Fruit fly (Drosophila melanogaster) whole organism, embryonic: Measurements from ENCODE around the gene Cow.
A peak's percentile ranks its signal among the peaks of the same experiment; 100 is the strongest.

Experiments used
- ATbp ChIP-seq: fragments of 200-800 bp; sonication (Bioruptor generic); optimal IDR thresholded peaks from 2 replicates; lab custom pipeline; 2017; ENCODE audit warnings: missing biosample characterization, mild to moderate bottlenecking, missing genetic modification characterization, missing genetic modification reagents
- Asciz ChIP-seq: fragments of 200-800 bp; sonication (Bioruptor generic); optimal IDR thresholded peaks from 2 replicates; lab custom pipeline; 2017; ENCODE audit warnings: missing biosample characterization, mild to moderate bottlenecking, missing genetic modification characterization, missing genetic modification reagents
- CG10431 ChIP-seq: fragments of 200-800 bp; sonication (Bioruptor generic); optimal IDR thresholded peaks from 3 replicates; lab custom pipeline; 2018; ENCODE audit warnings: missing biosample characterization, mild to moderate bottlenecking, missing genetic modification characterization
- CG11560 ChIP-seq: fragments of 200-800 bp; sonication (Bioruptor generic); IDR thresholded peaks from 3 replicates; pipeline ENCODE4 v1.3.6; 2022; ENCODE audit warnings: missing biosample characterization, missing genetic modification characterization
- CG13424 ChIP-seq: fragments of 200-800 bp; sonication (Bioruptor generic); optimal IDR thresholded peaks from 2 replicates; lab custom pipeline; 2019; ENCODE audit warnings: missing biosample characterization, mild to moderate bottlenecking, missing genetic modification characterization, moderate library complexity
- CG15269 ChIP-seq: fragments of 200-800 bp; sonication (Bioruptor generic); optimal IDR thresholded peaks from 2 replicates; lab custom pipeline; 2018; ENCODE audit warnings: missing biosample characterization, mild to moderate bottlenecking, missing genetic modification characterization, moderate library complexity
- CG17359 ChIP-seq: fragments of 200-800 bp; sonication (Bioruptor generic); optimal IDR thresholded peaks from 3 replicates; lab custom pipeline; 2018; ENCODE audit warnings: missing biosample characterization, mild to moderate bottlenecking, missing genetic modification characterization, moderate library complexity
- CG2199 ChIP-seq: fragments of 200-800 bp; sonication (Bioruptor generic); IDR thresholded peaks from 3 replicates; pipeline ENCODE4 v1.3.6; 2022; ENCODE audit warnings: missing biosample characterization, missing genetic modification characterization
- CG2678 ChIP-seq: fragments of 200-800 bp; sonication (Bioruptor generic); optimal IDR thresholded peaks from 3 replicates; lab custom pipeline; 2019; ENCODE audit warnings: missing biosample characterization, mild to moderate bottlenecking, missing genetic modification characterization, moderate library complexity
- CG31388 ChIP-seq: fragments of 200-800 bp; sonication (Bioruptor generic); optimal IDR thresholded peaks from 2 replicates; lab custom pipeline; 2016; ENCODE audit warnings: missing biosample characterization, missing genetic modification characterization
- CG32772 ChIP-seq: fragments of 200-800 bp; sonication (Bioruptor generic); IDR thresholded peaks from 2 replicates; pipeline ENCODE4 v1.3.6; 2022; ENCODE audit warnings: missing biosample characterization, missing genetic modification characterization
- CG3281 ChIP-seq: fragments of 200-800 bp; sonication (Bioruptor generic); optimal IDR thresholded peaks from 3 replicates; lab custom pipeline; 2017; ENCODE audit warnings: missing biosample characterization, mild to moderate bottlenecking, missing genetic modification characterization
- CG6791 ChIP-seq: fragments of 200-800 bp; sonication (Bioruptor generic); IDR thresholded peaks from 3 replicates; pipeline ENCODE4 v1.3.6; 2022; ENCODE audit warnings: missing biosample characterization, missing genetic modification characterization; ENCODE audit not compliant: partially characterized antibody
- CG7357 ChIP-seq: fragments of 200-800 bp; sonication (Bioruptor generic); IDR thresholded peaks from 3 replicates; pipeline ENCODE4 v1.3.6; 2022; ENCODE audit warnings: missing biosample characterization, missing genetic modification characterization
- CG7745 ChIP-seq: fragments of 200-800 bp; sonication (Bioruptor generic); optimal IDR thresholded peaks from 2 replicates; lab custom pipeline; 2018; ENCODE audit warnings: missing biosample characterization, mild to moderate bottlenecking, missing genetic modification characterization, moderate library complexity
- CG9817 ChIP-seq: fragments of 200-800 bp; sonication (Bioruptor generic); optimal IDR thresholded peaks from 2 replicates; lab custom pipeline; 2018; ENCODE audit warnings: missing biosample characterization, mild to moderate bottlenecking, missing genetic modification characterization, moderate library complexity
- CTCF ChIP-seq: fragments of 200-800 bp; sonication (Bioruptor generic); optimal IDR thresholded peaks from 2 replicates; lab custom pipeline; 2017; ENCODE audit warnings: missing biosample characterization, mild to moderate bottlenecking, missing genetic modification characterization, moderate library complexity
- E2f1 ChIP-seq: fragments of 200-800 bp; sonication (Bioruptor generic); IDR thresholded peaks from 2 replicates; pipeline ENCODE4 v1.3.6; 2022; ENCODE audit warnings: missing biosample characterization, missing genetic modification characterization
- ERR ChIP-seq: fragments of 200-800 bp; sonication (Bioruptor generic); optimal IDR thresholded peaks from 2 replicates; lab custom pipeline; 2016; ENCODE audit warnings: missing biosample characterization, missing genetic modification characterization
- Fer1 ChIP-seq: fragments of 200-800 bp; sonication (Bioruptor generic); optimal IDR thresholded peaks from 2 replicates; lab custom pipeline; 2017; ENCODE audit warnings: missing biosample characterization, mild to moderate bottlenecking, missing genetic modification characterization
- Gsc ChIP-seq: fragments of 200-800 bp; sonication (Bioruptor generic); IDR thresholded peaks from 2 replicates; pipeline ENCODE4 v1.3.6; 2022; ENCODE audit warnings: missing biosample characterization, missing genetic modification characterization
- Lhr ChIP-seq: fragments of 200-800 bp; sonication (Bioruptor generic); optimal IDR thresholded peaks from 3 replicates; lab custom pipeline; 2017; ENCODE audit warnings: mild to moderate bottlenecking, missing biosample characterization, missing genetic modification reagents, missing genetic modification characterization
- Lim3 ChIP-seq: fragments of 200-800 bp; sonication (Bioruptor generic); IDR thresholded peaks from 2 replicates; pipeline ENCODE4 v1.3.6; 2022; ENCODE audit warnings: missing biosample characterization, missing genetic modification characterization
- Lpt ChIP-seq: fragments of >200 bp; optimal IDR thresholded peaks from 2 replicates; lab custom pipeline; 2018; ENCODE audit warnings: missing biosample characterization, missing genetic modification characterization
- Mes4 ChIP-seq: fragments of 200-800 bp; sonication (Bioruptor generic); optimal IDR thresholded peaks from 2 replicates; lab custom pipeline; 2016; ENCODE audit warnings: missing biosample characterization, missing genetic modification characterization
- Oli ChIP-seq: fragments of 200-800 bp; sonication (Bioruptor generic); optimal IDR thresholded peaks from 2 replicates; lab custom pipeline; 2018; ENCODE audit warnings: missing biosample characterization, mild to moderate bottlenecking, missing genetic modification characterization, moderate library complexity
- Ravus ChIP-seq: fragments of 200-800 bp; sonication (Bioruptor generic); IDR thresholded peaks from 2 replicates; pipeline ENCODE4 v1.3.6; 2022; ENCODE audit warnings: missing biosample characterization, missing genetic modification characterization
- Rfx ChIP-seq: fragments of 200-800 bp; sonication (Bioruptor generic); IDR thresholded peaks from 2 replicates; pipeline ENCODE4 v1.3.6; 2022; ENCODE audit warnings: missing biosample characterization, missing genetic modification characterization
- Sry-β ChIP-seq: fragments of 200-800 bp; sonication (Bioruptor generic); optimal IDR thresholded peaks from 2 replicates; lab custom pipeline; 2018; ENCODE audit warnings: missing biosample characterization, mild to moderate bottlenecking, missing genetic modification characterization, moderate library complexity
- abd-A ChIP-seq: fragments of 200-800 bp; sonication (Bioruptor generic); optimal IDR thresholded peaks from 3 replicates; lab custom pipeline; 2019; ENCODE audit warnings: missing biosample characterization, mild to moderate bottlenecking, missing genetic modification characterization, moderate library complexity
- aop ChIP-seq: fragments of 200-800 bp; sonication (Bioruptor generic); IDR thresholded peaks from 2 replicates; pipeline ENCODE4 v1.3.6; 2022; ENCODE audit warnings: missing biosample characterization, missing genetic modification characterization
- ase ChIP-seq: fragments of 200-800 bp; sonication (Bioruptor generic); IDR thresholded peaks from 3 replicates; pipeline ENCODE4 v1.3.6; 2022; ENCODE audit warnings: missing biosample characterization, missing genetic modification characterization
- ash1 ChIP-seq: fragments of 200-800 bp; sonication (Bioruptor generic); optimal IDR thresholded peaks from 2 replicates; lab custom pipeline; 2018; ENCODE audit warnings: missing biosample characterization, mild to moderate bottlenecking, missing genetic modification characterization
- bcd ChIP-seq: fragments of 200-800 bp; sonication (Bioruptor generic); optimal IDR thresholded peaks from 2 replicates; lab custom pipeline; 2017; ENCODE audit warnings: missing biosample characterization, mild to moderate bottlenecking, missing genetic modification characterization
- bowl ChIP-seq: fragments of 200-800 bp; sonication (Bioruptor generic); IDR thresholded peaks from 2 replicates; pipeline ENCODE4 v1.3.6; 2022; ENCODE audit warnings: missing biosample characterization, missing genetic modification characterization
- cad ChIP-seq: fragments of >200 bp; optimal IDR thresholded peaks from 2 replicates; lab custom pipeline; 2017; ENCODE audit warnings: missing biosample characterization, missing genetic modification characterization
- croc ChIP-seq: fragments of 200-800 bp; sonication (Bioruptor generic); conservative IDR thresholded peaks from 3 replicates; pipeline ENCODE4 v1.3.6; 2022; ENCODE audit warnings: missing biosample characterization, missing genetic modification characterization
- cwo ChIP-seq: fragments of 200-800 bp; sonication (Bioruptor generic); optimal IDR thresholded peaks from 3 replicates; lab custom pipeline; 2017; ENCODE audit warnings: missing biosample characterization, missing genetic modification characterization, mild to moderate bottlenecking, moderate library complexity, missing genetic modification reagents
- dmrt11E ChIP-seq: fragments of 200-800 bp; sonication (Bioruptor generic); optimal IDR thresholded peaks from 3 replicates; lab custom pipeline; 2018; ENCODE audit warnings: missing biosample characterization, mild to moderate bottlenecking, missing genetic modification characterization, moderate library complexity
- inv ChIP-seq: fragments of 200-800 bp; sonication (Bioruptor generic); IDR thresholded peaks from 2 replicates; pipeline ENCODE4 v1.3.6; 2022; ENCODE audit warnings: missing biosample characterization, missing genetic modification characterization; ENCODE audit not compliant: partially characterized antibody
- kah ChIP-seq: fragments of 200-800 bp; sonication (Bioruptor generic); optimal IDR thresholded peaks from 2 replicates; lab custom pipeline; 2018; ENCODE audit warnings: missing biosample characterization, mild to moderate bottlenecking, missing genetic modification characterization
- nmo ChIP-seq: fragments of 200-800 bp; sonication (Bioruptor generic); optimal IDR thresholded peaks from 2 replicates; lab custom pipeline; 2018; ENCODE audit warnings: missing biosample characterization, mild to moderate bottlenecking, missing genetic modification characterization, moderate library complexity
- pho ChIP-seq: fragments of 200-800 bp; sonication (Bioruptor generic); optimal IDR thresholded peaks from 2 replicates; lab custom pipeline; 2016; ENCODE audit warnings: missing biosample characterization, missing genetic modification characterization
- psq ChIP-seq: fragments of 200-800 bp; sonication (Bioruptor generic); optimal IDR thresholded peaks from 2 replicates; lab custom pipeline; 2017; ENCODE audit warnings: missing biosample characterization, missing genetic modification characterization
- pzg ChIP-seq: fragments of 200-800 bp; sonication (Bioruptor generic); optimal IDR thresholded peaks from 3 replicates; lab custom pipeline; 2018; ENCODE audit warnings: missing biosample characterization, mild to moderate bottlenecking, missing genetic modification characterization, moderate library complexity
- slbo ChIP-seq: fragments of 200-800 bp; sonication (Bioruptor generic); IDR thresholded peaks from 2 replicates; pipeline ENCODE4 v1.3.6; 2022; ENCODE audit warnings: missing biosample characterization, missing genetic modification characterization
- slou ChIP-seq: fragments of 200-800 bp; sonication (Bioruptor generic); optimal IDR thresholded peaks from 3 replicates; lab custom pipeline; 2016; ENCODE audit warnings: missing biosample characterization, missing genetic modification characterization
- slp2 ChIP-seq: fragments of 200-800 bp; sonication (Bioruptor generic); optimal IDR thresholded peaks from 2 replicates; lab custom pipeline; 2016; ENCODE audit warnings: missing biosample characterization, missing genetic modification characterization
- sob ChIP-seq: fragments of 200-800 bp; sonication (Bioruptor generic); IDR thresholded peaks from 2 replicates; pipeline ENCODE4 v1.3.6; 2022; ENCODE audit warnings: missing biosample characterization, missing genetic modification characterization
- tap ChIP-seq: fragments of 200-800 bp; optimal IDR thresholded peaks from 3 replicates; lab custom pipeline; 2019; ENCODE audit warnings: missing biosample characterization, mild to moderate bottlenecking, missing genetic modification characterization, moderate library complexity
- ttk ChIP-seq: fragments of 200-800 bp; sonication (Bioruptor generic); IDR thresholded peaks from 2 replicates; pipeline ENCODE4 v2.1.2; 2022; ENCODE audit warnings: missing biosample characterization, missing genetic modification characterization
- zen2 ChIP-seq: fragments of 200-800 bp; sonication (Bioruptor generic); IDR thresholded peaks from 3 replicates; pipeline ENCODE4 v1.3.6; 2022; ENCODE audit warnings: missing biosample characterization, missing genetic modification characterization; ENCODE audit not compliant: partially characterized antibody

Gene Cow

DNA sequence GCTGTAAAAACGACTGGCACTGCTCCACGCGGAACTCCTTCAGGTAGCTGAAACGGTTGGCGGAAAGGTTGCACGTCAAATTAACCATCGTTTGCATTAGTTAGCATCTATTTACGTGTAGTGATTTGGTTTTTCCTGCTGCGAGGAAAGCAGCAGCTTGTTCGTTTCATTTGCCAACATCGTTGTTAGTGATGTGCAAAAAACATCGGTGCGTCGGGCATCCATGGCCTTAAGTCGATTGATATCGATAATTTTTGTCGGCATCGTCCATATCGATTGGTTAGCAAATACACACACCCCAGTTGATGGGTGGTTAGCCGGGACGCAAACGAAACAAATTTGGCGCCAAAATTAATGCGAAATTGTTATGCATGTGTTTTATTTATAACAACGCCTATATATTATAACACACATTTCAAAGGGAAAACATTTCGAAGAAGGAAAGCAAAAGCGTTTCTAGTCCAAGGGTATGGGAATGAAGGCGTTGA lies 45.2 kb upstream of the Cow start, which contains the start of gene unk (continued):
- peak; percentile 39 for TF ChIP-seq pho
- TF ChIP-seq cwo (GFP tag; lab: Kevin White, UChicago), result no peak
- TF ChIP-seq cad (GFP tag; lab: Kevin White, UChicago), result no peak
- TF ChIP-seq sob (GFP tag; lab: Robert Waterston, UW), result peak; percentile 65; the same call in 1 of the 2 replicates
- no peak for TF ChIP-seq Oli (tag; lab: Kevin White, UChicago)
- no peak for TF ChIP-seq CG17359 (tag; lab: Kevin White, UChicago)
- no peak for TF ChIP-seq CG7357 (GFP tag; lab: Robert Waterston, UW)
- peak; percentile 98 for TF ChIP-seq inv (GFP tag; lab: Robert Waterston, UW)
- TF ChIP-seq CG11560 (tag; lab: Robert Waterston, UW), result peak; percentile 87; the same call in 2 of the 3 replicates
- no peak for TF ChIP-seq CG31388 (GFP tag; lab: Kevin White, UChicago)
- TF ChIP-seq tap (tag; lab: Kevin White, UChicago), result no peak
- no peak for TF ChIP-seq ATbp (GFP tag; lab: Kevin White, UChicago)
- TF ChIP-seq CG2678 (tag; lab: Kevin White, UChicago), result no peak
- TF ChIP-seq CG10431 (GFP tag; lab: Kevin White, UChicago), result no peak
- TF ChIP-seq Lhr (GFP tag; lab: Kevin White, UChicago), result peak; percentile 64
- peak; percentile 75 for TF ChIP-seq E2f1 (GFP tag; lab: Robert Waterston, UW)
- peak; percentile 65; the same call in 1 of the 3 replicates for TF ChIP-seq CG2199
- no peak for TF ChIP-seq kah (GFP tag; lab: Kevin White, UChicago)
- no peak for TF ChIP-seq ash1 (GFP tag; lab: Kevin White, UChicago)
- TF ChIP-seq ttk (GFP tag; lab: Robert Waterston, UW), result no peak
- peak; percentile 8 for TF ChIP-seq nmo (GFP tag; lab: Kevin White, UChicago)
- TF ChIP-seq CG6791 (GFP tag; lab: Robert Waterston, UW), result peak; percentile 97
- peak; percentile 55 for TF ChIP-seq ERR
- no peak for TF ChIP-seq Ravus (GFP tag; lab: Robert Waterston, UW)
- TF ChIP-seq dmrt11E (tag; lab: Kevin White, UChicago), result peak; percentile 2
- TF ChIP-seq bcd (GFP tag; lab: Kevin White, UChicago), result no peak
- no peak for TF ChIP-seq aop (GFP tag; lab: Robert Waterston, UW)
- TF ChIP-seq CG13424, result peak; percentile 17
- TF ChIP-seq slp2 (GFP tag; lab: Kevin White, UChicago), result no peak
- TF ChIP-seq Sry-β (GFP tag; lab: Kevin White, UChicago), result no peak
- TF ChIP-seq slou, result no peak
- no peak for TF ChIP-seq CG32772 (GFP tag; lab: Robert Waterston, UW)
- TF ChIP-seq Gsc (GFP tag; lab: Robert Waterston, UW), result no peak
- no peak for TF ChIP-seq Lim3 (GFP tag; lab: Robert Waterston, UW)
- no peak; the same call in 2 of the 3 replicates for TF ChIP-seq ase (GFP tag; lab: Robert Waterston, UW)
- no peak for TF ChIP-seq abd-A
- TF ChIP-seq Mes4 (GFP tag; lab: Kevin White, UChicago), result no peak
- peak; percentile 92 for TF ChIP-seq pzg (GFP tag; lab: Kevin White, UChicago)
- no peak for TF ChIP-seq Asciz (GFP tag; lab: Kevin White, UChicago)
- no peak for TF ChIP-seq CG15269 (tag; lab: Kevin White, UChicago)
- no peak for TF ChIP-seq bowl (GFP tag; lab: Robert Waterston, UW)
- TF ChIP-seq CG9817 (tag; lab: Kevin White, UChicago), result no peak
- TF ChIP-seq Lpt (GFP tag; lab: Kevin White, UChicago), result no peak
- TF ChIP-seq Rfx (GFP tag; lab: Robert Waterston, UW), result peak; percentile 77
- no peak for TF ChIP-seq Fer1
- no peak for TF ChIP-seq CG7745 (tag; lab: Kevin White, UChicago)
- no peak for TF ChIP-seq CG3281 (GFP tag; lab: Kevin White, UChicago)
- TF ChIP-seq CTCF, result peak; percentile 79
- no peak for TF ChIP-seq psq (GFP tag; lab: Kevin White, UChicago)
- no peak for TF ChIP-seq croc (GFP tag; lab: Robert Waterston, UW)
- peak; percentile 72 for TF ChIP-seq slbo (GFP tag; lab: Robert Waterston, UW)
- TF ChIP-seq zen2 (GFP tag; lab: Robert Waterston, UW), result peak; percentile 97
